Worm (Caenorhabditis elegans): Measurements from ENCODE around the gene ubc-26.

Gene ubc-26

DNA sequence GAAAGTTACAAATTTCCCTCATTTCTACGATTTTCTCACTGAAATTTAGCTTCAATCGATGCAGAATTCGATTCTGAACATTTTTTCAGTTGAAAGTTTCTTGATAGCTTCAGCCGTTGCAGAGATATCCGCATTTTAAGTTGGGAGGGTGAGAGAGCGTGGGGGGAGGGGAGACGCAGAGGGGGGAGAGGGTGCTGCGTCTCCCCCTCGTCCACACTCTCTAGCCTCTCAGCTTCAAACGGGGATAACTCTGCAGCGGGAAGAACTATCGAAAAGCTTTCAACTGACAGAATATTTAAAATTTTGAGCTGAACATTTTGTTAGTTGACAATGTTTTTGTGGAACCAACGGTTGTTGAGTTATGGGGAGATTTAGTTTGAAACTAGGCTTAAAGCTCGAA is 21.7 kb upstream of the ubc-26 start:
- no peak for TF ChIP-seq unc-62 (GFP tag; optimal IDR thresholded peaks at IDR 0.05)

ce11 chrII:2920817-2921458 is 20.8 kb upstream of the ubc-26 start:
- TF ChIP-seq unc-62 (GFP tag; optimal IDR thresholded peaks at IDR 0.05) = no peak

- TF ChIP-seq unc-62 (GFP tag; optimal IDR thresholded peaks at IDR 0.05) = no peak
These were observed 20.1 kb upstream of the ubc-26 start for ce11 chrII:2920234-2920633.

DNA sequence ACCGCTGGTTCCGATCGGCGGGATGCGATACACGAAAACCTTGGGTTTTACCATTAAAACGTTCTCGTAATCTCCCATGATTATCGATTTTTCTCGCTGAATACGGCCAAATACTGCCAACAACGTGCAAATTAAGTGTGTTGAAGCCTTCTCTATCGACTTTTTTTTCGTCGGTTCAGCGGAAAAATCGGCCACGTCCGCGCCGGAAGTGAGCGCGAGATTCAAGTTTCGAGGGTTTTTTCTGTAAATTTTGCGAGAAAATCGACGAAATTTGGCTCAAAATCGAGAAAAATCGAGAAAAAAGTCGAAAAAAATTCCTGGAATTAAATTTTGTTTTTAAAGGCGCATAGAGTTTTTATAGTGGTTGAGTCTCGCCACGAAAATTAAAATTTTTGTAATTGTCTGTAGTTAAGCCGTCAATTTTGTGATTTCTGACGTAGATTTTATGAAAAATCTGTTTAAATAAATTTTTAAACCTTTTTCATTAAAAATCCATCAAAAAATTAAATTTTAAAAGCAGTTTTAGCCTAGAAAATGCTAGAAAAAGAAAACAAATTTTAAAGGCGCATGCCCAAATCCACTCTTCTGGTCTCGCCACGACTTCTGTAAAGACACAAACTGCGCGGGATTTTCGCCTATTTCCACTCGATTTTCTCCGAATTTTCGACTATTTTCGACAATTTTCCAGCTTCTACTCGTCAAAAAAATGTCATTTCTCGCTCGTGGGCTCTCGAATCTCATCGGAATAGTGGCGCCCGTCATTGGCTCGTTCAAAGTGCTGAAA is 19.1 kb upstream of the ubc-26 start, which contains the start of the genes ncap-1 and Y110A2AR.1:
Gene ncap-1 (minus strand): TSS at position 241 of the 784 bp plus-strand sequence.
Gene Y110A2AR.1 (plus strand): TSS at position 637 of the 784 bp plus-strand sequence.
- TF ChIP-seq unc-62 (GFP tag; optimal IDR thresholded peaks at IDR 0.05) = no peak

- no peak for TF ChIP-seq unc-62 (GFP tag; optimal IDR thresholded peaks at IDR 0.05)
These were observed 13.4 kb upstream of the ubc-26 start, which contains the start of gene ubc-15 for ce11 chrII:2913505-2913904. ubc-15 (minus strand) TSS chrII:2913605.

DNA sequence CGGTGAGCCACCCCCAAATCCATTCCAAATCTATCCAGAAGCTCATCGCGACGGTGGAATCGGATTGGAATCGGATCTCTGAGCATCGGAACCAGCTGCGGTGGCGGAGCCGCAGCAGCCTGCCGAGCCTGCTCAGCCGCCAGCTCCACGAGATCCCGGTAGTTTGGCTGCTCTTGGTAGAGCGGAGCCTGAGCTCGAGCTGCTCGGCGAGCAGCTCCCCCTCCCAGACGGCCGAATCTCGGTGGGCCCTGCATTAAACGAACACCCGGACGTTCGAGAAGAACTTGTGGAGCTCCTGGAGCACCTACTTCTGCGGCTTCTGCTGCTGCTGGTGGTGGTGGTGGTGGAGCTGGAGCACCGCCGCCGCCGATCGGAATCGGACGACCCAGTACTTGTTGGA is 3.6 kb upstream of the ubc-26 start:
- no peak for TF ChIP-seq unc-62 (GFP tag; optimal IDR thresholded peaks at IDR 0.05)

ce11 chrII:2901158-2901557 is 1.0 kb upstream of the ubc-26 start:
- TF ChIP-seq unc-62 (GFP tag; optimal IDR thresholded peaks at IDR 0.05) = no peak

- no peak for TF ChIP-seq unc-62 (GFP tag; optimal IDR thresholded peaks at IDR 0.05)
These were observed 5.9 kb downstream of the ubc-26 start, which contains the start of gene sqv-2 for ce11 chrII:2894295-2894694. sqv-2 (minus strand) TSS chrII:2894395.

DNA sequence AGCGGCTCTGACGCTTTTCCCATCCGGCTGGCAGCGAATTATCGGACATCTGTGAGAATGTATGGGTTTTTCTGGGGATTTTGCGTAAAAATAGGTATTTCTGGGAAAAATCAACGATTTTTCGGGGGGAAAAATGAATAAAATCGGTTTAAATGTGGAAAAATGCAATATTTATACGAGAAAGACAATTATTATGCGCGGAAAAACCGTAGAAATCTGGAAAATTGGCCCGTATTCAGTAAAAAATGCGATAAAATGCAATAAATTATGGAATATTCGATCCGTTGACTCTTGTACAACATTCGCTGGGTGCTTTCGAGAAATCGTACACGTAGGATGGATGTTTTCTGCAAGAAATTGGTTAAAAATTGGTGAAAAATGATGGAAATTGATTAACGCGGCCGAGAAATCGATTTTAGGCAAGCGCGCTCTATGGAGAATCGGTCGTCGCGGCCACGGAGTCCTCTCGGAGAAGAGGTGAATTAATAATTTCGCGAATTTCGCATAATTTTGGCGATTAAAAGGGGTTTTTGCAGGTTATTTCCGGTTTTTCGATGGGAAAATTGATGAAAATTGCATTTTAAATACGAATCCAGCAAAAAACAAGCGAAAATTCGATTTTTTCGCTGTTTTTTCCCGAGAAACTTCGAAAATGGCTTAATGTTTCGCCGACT is 11.1 kb downstream of the ubc-26 start, which contains the start of gene pinn-1:
Gene pinn-1 (minus strand): TSS at position 51 of the 674 bp plus-strand sequence.
- TF ChIP-seq unc-62 (GFP tag; optimal IDR thresholded peaks at IDR 0.05) = no peak

- TF ChIP-seq unc-62 (GFP tag; optimal IDR thresholded peaks at IDR 0.05) = no peak
These were observed 14.4 kb downstream of the ubc-26 start for ce11 chrII:2885518-2886449.

DNA sequence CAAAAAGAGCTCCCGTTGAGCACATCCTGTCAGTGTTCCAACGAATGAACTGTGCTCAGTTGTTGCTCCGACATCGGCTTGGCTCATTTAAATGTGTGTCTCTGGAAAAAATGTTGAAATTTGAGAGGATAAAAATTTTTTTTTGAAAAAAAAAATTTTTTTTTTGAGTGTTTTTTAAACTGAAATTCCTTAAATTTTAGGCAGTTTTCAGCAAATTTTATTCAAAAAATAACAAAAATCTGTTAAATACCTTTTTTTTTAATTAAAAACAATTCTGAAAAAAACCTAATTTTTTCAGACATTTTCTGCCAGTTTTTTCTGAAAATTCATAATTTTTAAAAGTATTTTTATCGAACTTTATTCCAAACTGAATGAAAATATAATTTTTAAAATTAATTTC is 15.3 kb downstream of the ubc-26 start, which contains the start of gene pigw-1:
Gene pigw-1 (minus strand): TSS at position 101 of the 400 bp plus-strand sequence.
- TF ChIP-seq unc-62 (GFP tag; optimal IDR thresholded peaks at IDR 0.05) = no peak

- TF ChIP-seq unc-62 (GFP tag; optimal IDR thresholded peaks at IDR 0.05) = no peak
These were observed 19.1 kb downstream of the ubc-26 start for ce11 chrII:2881088-2881487.

DNA sequence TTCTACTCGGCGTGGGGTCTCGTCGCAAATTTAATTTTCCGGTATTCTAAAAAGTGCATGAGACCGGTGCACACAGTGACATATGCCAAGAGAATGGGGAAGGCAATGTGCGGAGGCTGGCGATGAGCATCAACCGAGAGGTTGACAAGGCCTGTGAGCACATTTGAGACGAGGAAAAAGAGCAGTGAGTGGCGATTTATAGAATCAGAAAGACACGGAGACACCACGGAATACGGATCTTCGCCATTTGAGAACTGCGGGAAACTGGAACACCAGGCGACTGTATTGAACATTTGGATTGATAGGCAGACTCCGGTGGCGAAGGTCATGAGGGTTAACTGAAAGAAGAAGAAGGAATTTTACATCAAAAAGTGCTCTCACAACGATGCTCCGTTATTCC is 21.2 kb downstream of the ubc-26 start:
- TF ChIP-seq unc-62 (GFP tag; optimal IDR thresholded peaks at IDR 0.05) = no peak

DNA sequence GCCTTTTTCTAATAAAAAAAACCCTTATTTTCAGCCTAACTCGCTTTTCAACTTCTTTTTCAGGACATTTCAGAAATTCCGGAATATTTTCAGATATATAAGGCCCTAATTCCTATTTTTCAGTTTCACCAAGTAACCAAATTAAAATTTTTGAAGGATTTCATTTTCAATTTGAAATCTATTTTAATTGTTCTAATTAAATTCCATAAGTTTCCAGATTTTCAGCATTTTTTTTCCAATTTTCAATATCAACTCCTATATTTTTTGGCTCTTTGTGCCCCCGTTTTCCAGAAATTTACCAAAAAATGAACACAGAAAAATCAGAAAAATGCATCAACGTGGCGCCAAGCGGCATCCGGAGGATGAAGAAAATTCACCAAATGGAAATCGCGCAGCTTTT is 25.3 kb downstream of the ubc-26 start, which contains the start of gene Y110A2AL.1:
Gene Y110A2AL.1 (plus strand): TSS at position 301 of the 400 bp plus-strand sequence.
- TF ChIP-seq unc-62 (GFP tag; optimal IDR thresholded peaks at IDR 0.05) = no peak

DNA sequence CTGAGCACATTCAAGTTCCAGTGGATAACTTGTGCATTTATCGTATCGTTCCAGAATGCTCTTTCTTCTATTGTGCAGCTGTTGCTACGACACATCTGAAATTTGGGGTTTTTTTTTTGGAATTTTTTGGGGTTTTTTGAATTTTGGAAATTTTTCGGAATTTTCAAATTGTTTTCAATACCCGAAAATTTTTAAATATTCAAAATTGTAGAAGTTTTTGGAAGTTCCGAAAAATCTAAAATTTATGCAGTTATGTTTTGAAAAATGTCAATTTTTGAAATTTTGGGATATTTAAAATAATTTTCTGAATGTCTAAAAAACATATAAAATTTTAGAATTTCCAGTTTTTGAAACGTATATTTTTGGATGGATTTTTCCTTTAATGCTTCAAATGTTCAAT is 28.3 kb downstream of the ubc-26 start, which contains the start of gene Y110A2AL.10:
Gene Y110A2AL.10 (minus strand): TSS at position 101 of the 400 bp plus-strand sequence.
- TF ChIP-seq unc-62 (GFP tag; optimal IDR thresholded peaks at IDR 0.05) = no peak

Data from whole organism, dauer.